Worm (Caenorhabditis elegans): Measurements from ENCODE around the gene egl-27.

The egl-27 gene

DNA sequence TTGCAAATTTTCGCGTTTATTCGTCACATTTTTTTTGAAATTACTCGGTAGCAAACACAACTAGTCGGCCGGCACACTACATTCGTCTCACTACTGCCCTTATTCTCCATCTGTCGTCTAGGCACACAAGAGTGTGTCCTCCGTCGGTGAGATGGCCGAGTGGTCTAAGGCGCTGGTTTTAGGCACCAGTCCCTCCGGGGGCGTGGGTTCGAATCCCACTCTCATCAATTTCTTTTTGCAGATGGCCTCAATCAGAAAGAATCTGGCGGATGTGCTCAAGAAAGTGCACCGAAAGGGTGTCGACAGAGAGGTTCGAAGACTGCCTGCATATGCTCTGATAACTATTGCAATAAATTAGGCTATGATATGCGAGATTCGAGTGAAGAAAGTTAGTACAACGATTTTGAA lies 18.3 kb downstream of the egl-27 start (continued):
- TF ChIP-seq nhr-77 (tag; optimal IDR thresholded peaks at IDR 0.05), result peak; percentile 56
- peak; percentile 56; the same call in 1 of the 2 replicates for TF ChIP-seq F26F4.8 (GFP tag; conservative IDR thresholded peaks at IDR 0.05)
- TF ChIP-seq Y105C5A.15 (GFP tag; IDR thresholded peaks at IDR 0.05), result peak; percentile 73
- peak; percentile 19 to 58 for TF ChIP-seq hif-1 (tag; optimal IDR thresholded peaks at IDR 0.05)
- TF ChIP-seq Y48G9A.11 (GFP tag; IDR thresholded peaks at IDR 0.05), result peak; percentile 67
- no peak for TF ChIP-seq ceh-62 (tag; optimal IDR thresholded peaks at IDR 0.05)
- peak; percentile 68 for TF ChIP-seq nhr-28 (tag; optimal IDR thresholded peaks at IDR 0.05)
- no peak for TF ChIP-seq ZK546.5 (tag; optimal IDR thresholded peaks at IDR 0.05)
- TF ChIP-seq lim-7 (GFP tag; IDR thresholded peaks at IDR 0.05), result peak; percentile 85
- TF ChIP-seq zag-1 (tag; optimal IDR thresholded peaks at IDR 0.05), result no peak
- no peak for TF ChIP-seq egl-27 (tag; optimal IDR thresholded peaks at IDR 0.05)
- no peak for TF ChIP-seq ces-1 (GFP tag; optimal IDR thresholded peaks at IDR 0.05)

DNA sequence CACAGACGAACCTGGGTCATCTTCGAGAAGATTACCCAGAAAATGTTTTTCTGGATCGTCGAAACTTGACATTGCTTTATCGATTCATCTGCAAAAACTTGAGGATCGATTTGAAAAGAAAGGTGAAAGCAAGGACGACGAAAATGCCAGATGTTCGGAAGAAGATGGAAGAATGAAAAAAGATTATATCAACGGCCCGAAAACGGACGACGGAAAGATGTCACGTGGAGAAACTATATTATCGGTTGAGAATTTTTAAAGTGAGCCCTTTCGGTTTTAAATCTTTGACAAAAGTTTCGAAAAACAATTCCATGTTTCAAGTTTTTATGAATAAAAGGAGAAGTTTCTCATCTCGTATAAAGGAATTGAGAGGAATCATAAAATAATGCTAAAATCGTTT lies 23.4 kb downstream of the egl-27 start, which contains the start of gene dnj-5:
Gene dnj-5 (minus strand): TSS at position 101 of the 400 bp plus-strand sequence.
- TF ChIP-seq aha-1 (tag), result peak; percentile 50
- TF ChIP-seq mxl-2 (GFP tag; conservative IDR thresholded peaks at IDR 0.05), result no peak

DNA sequence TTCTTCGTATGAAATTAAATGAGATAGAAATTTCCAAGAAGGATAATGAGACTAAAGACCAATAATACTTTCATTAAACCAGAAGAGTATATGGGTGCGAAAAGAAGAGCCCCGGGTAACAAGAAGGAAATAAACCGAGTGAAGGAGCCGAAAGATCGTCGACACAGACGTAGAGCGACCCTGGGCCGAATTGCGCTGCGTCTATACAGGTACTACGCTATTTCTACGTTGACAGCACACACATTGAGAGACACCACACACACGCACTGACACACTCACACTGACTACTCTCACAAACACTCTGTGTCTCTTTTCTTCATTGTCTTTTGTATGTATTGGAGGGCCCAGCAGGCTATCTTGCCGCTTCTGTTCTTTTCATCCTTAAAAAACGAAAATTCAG lies 24.0 kb downstream of the egl-27 start:
- TF ChIP-seq nhr-48 (tag; optimal IDR thresholded peaks at IDR 0.05) (no peak), mes-2 (tag; optimal IDR thresholded peaks at IDR 0.05; ENCODE audit: poor library complexity, severe bottlenecking) (peak; percentile 74), T26A8.4 (GFP tag; IDR thresholded peaks at IDR 0.05) (no peak), ceh-28 (tag; optimal IDR thresholded peaks at IDR 0.05) (no peak), ceh-82 (tag; optimal IDR thresholded peaks at IDR 0.05) (no peak), jun-1 (tag; optimal IDR thresholded peaks at IDR 0.05) (no peak), F37D6.2 (tag; optimal IDR thresholded peaks at IDR 0.05) (no peak), daf-16 (GFP tag; optimal IDR thresholded peaks at IDR 0.05) (no peak), daf-16 (tag; optimal IDR thresholded peaks at IDR 0.05) (peak; percentile 40), nhr-111 (GFP tag; optimal IDR thresholded peaks at IDR 0.05) (no peak), zfp-2 (tag; optimal IDR thresholded peaks at IDR 0.05) (no peak), madf-9 (GFP tag; conservative IDR thresholded peaks at IDR 0.05) (no peak), daf-19 (GFP tag; conservative IDR thresholded peaks at IDR 0.05) (no peak), dpl-1 (GFP tag; optimal IDR thresholded peaks at IDR 0.05) (peak; percentile 35), skn-1 (tag; optimal IDR thresholded peaks at IDR 0.05) (no peak), vab-7 (GFP tag; IDR thresholded peaks at IDR 0.05) (no peak), tra-1 (GFP tag; IDR thresholded peaks at IDR 0.05) (no peak), ceh-32 (tag; optimal IDR thresholded peaks at IDR 0.05; ENCODE audit: poor library complexity) (no peak), mdl-1 (tag; optimal IDR thresholded peaks at IDR 0.05) (no peak), ces-1 (GFP tag; optimal IDR thresholded peaks at IDR 0.05) (no peak), Y48G9A.11 (GFP tag; IDR thresholded peaks at IDR 0.05) (no peak), nhr-42 (GFP tag; IDR thresholded peaks at IDR 0.05) (no peak), F26F4.8 (GFP tag; conservative IDR thresholded peaks at IDR 0.05) (no peak), lin-29 (GFP tag; IDR thresholded peaks at IDR 0.05) (no peak), nhr-102 (tag; optimal IDR thresholded peaks at IDR 0.05) (no peak), saeg-2 (GFP tag; IDR thresholded peaks at IDR 0.05) (no peak), R02D3.7 (tag; optimal IDR thresholded peaks at IDR 0.05) (no peak), mxl-3 (GFP tag; optimal IDR thresholded peaks at IDR 0.05) (peak; percentile 53), D1046.2 (GFP tag; IDR thresholded peaks at IDR 0.05) (no peak), ZK337.2 (GFP tag; IDR thresholded peaks at IDR 0.05) (no peak), lin-38 (GFP tag; IDR thresholded peaks at IDR 0.05) (no peak; the same call in 1 of the 2 replicates), F10B5.3 (tag; optimal IDR thresholded peaks at IDR 0.05) (no peak), Y105C5A.15 (GFP tag; IDR thresholded peaks at IDR 0.05) (no peak), ama-1 (optimal IDR thresholded peaks at IDR 0.05) (no peak), cey-2 (tag; optimal IDR thresholded peaks at IDR 0.05; ENCODE audit: borderline replicate concordance, insufficient read depth) (no peak), rbr-2 (tag; optimal IDR thresholded peaks at IDR 0.05) (peak; percentile 17), fkh-10 (GFP tag; optimal IDR thresholded peaks at IDR 0.05) (no peak), spr-1 (tag; optimal IDR thresholded peaks at IDR 0.05) (no peak), ctbp-1 (GFP tag; IDR thresholded peaks at IDR 0.05) (no peak)

All from whole organism, L4 larva.